Worm (Caenorhabditis elegans) whole organism, L4 larva: ENCODE measurements around the gene mct-4.

Experiments used
- D1046.2 ChIP-seq: fragments of 200-800 bp; sonication (Bioruptor generic); IDR thresholded peaks from 2 replicates; pipeline ENCODE4 v1.3.6; 2022; ENCODE audit warnings: missing genetic modification characterization, missing compliant biosample characterization
- F10B5.3 ChIP-seq: sonication (generic microtip); optimal IDR thresholded peaks from 2 replicates; lab custom pipeline; 2016; ENCODE audit warnings: mild to moderate bottlenecking, missing genetic modification characterization, missing compliant biosample characterization
- F37D6.2 ChIP-seq: sonication (generic microtip); optimal IDR thresholded peaks from 2 replicates; lab custom pipeline; 2016; ENCODE audit warnings: mild to moderate bottlenecking, missing genetic modification characterization, missing compliant biosample characterization
- T20F7.1 ChIP-seq: fragments of 200-800 bp; sonication (Bioruptor generic); optimal IDR thresholded peaks from 2 replicates; lab custom pipeline; 2018; ENCODE audit warnings: mild to moderate bottlenecking, missing genetic modification characterization, missing compliant biosample characterization
- T26A8.4 ChIP-seq: fragments of 200-800 bp; sonication (Bioruptor generic); IDR thresholded peaks from 2 replicates; pipeline ENCODE4 v1.3.6; 2022; ENCODE audit warnings: missing genetic modification characterization, missing compliant biosample characterization
- Y75B8A.6 ChIP-seq: fragments of 200-800 bp; sonication (Bioruptor generic); IDR thresholded peaks from 2 replicates; pipeline ENCODE4 v1.3.6; 2022; ENCODE audit warnings: missing genetic modification reagents, missing genetic modification characterization, missing compliant biosample characterization
- aha-1 ChIP-seq: fragments of 150-350 bp; peaks from one replicate; lab custom pipeline; 2014; ENCODE audit warnings: missing biosample characterization, missing genetic modification characterization
- ceh-20 ChIP-seq: fragments of 200-800 bp; sonication (Bioruptor generic); IDR thresholded peaks from 2 replicates; pipeline ENCODE4 v1.3.6; 2022; ENCODE audit warnings: missing genetic modification reagents, missing genetic modification characterization, missing compliant biosample characterization
- ceh-28 ChIP-seq: fragments of 150-350 bp; optimal IDR thresholded peaks from 2 replicates; lab custom pipeline; 2014; ENCODE audit warnings: missing biosample characterization, missing genetic modification reagents, missing genetic modification characterization
- ceh-32 ChIP-seq: sonication (generic microtip); optimal IDR thresholded peaks from 2 replicates; lab custom pipeline; 2016; ENCODE audit warnings: mild to moderate bottlenecking, missing genetic modification characterization, missing compliant biosample characterization; ENCODE audit not compliant: poor library complexity
- ceh-62 ChIP-seq: sonication (generic microtip); optimal IDR thresholded peaks from 2 replicates; lab custom pipeline; 2017; ENCODE audit warnings: missing biosample characterization, missing genetic modification characterization
- ctbp-1 ChIP-seq: fragments of 200-800 bp; sonication (Bioruptor generic); IDR thresholded peaks from 2 replicates; pipeline ENCODE4 v1.3.6; 2022; ENCODE audit warnings: missing genetic modification reagents, missing genetic modification characterization, missing compliant biosample characterization
- daf-16 ChIP-seq, 3 experiments: sonication (generic microtip); optimal IDR thresholded peaks; 2 replicates each; lab custom pipeline; 2016 to 2017; ENCODE audit warnings: missing genetic modification characterization in 3 of 3, missing genetic modification reagents in 3 of 3, mild to moderate bottlenecking in 2 of 3, missing compliant biosample characterization in 2 of 3, missing biosample characterization in 1 of 3, moderate library complexity in 1 of 3
- daf-19 ChIP-seq: fragments of 200-800 bp; sonication (Bioruptor generic); conservative IDR thresholded peaks from 2 replicates; pipeline ENCODE4 v1.3.6; 2022; ENCODE audit warnings: missing genetic modification characterization, missing compliant biosample characterization
- dmd-9 ChIP-seq: fragments of 200-800 bp; sonication (Bioruptor generic); IDR thresholded peaks from 2 replicates; pipeline ENCODE4 v1.3.6; 2022; ENCODE audit warnings: missing genetic modification reagents, missing genetic modification characterization, missing compliant biosample characterization
- egl-27 ChIP-seq: sonication (generic microtip); optimal IDR thresholded peaks from 3 replicates; lab custom pipeline; 2017; ENCODE audit warnings: missing biosample characterization, missing genetic modification reagents, missing genetic modification characterization
- egl-43 ChIP-seq: fragments of 200-800 bp; sonication (Bioruptor generic); IDR thresholded peaks from 2 replicates; pipeline ENCODE4 v1.3.6; 2022; ENCODE audit warnings: missing genetic modification reagents, missing genetic modification characterization, missing compliant biosample characterization
- hif-1 ChIP-seq, 2 experiments: sonication (generic microtip); optimal IDR thresholded peaks; 2 replicates each; lab custom pipeline; 2016 to 2017; ENCODE audit warnings: missing compliant biosample characterization in 2 of 2, missing genetic modification characterization in 2 of 2, missing genetic modification reagents in 2 of 2, missing genotype in 2 of 2, mild to moderate bottlenecking in 1 of 2
- hlh-11 ChIP-seq: fragments of 200-800 bp; sonication (Bioruptor generic); optimal IDR thresholded peaks from 2 replicates; lab custom pipeline; 2018; ENCODE audit warnings: mild to moderate bottlenecking, missing genetic modification characterization, missing compliant biosample characterization
- hlh-30 ChIP-seq: sonication (generic microtip); optimal IDR thresholded peaks from 2 replicates; lab custom pipeline; 2017; ENCODE audit warnings: antibody characterized with exemption, mild to moderate bottlenecking, missing genetic modification characterization, missing compliant biosample characterization; ENCODE audit not compliant: insufficient read depth
- hmg-1.1 ChIP-seq: fragments of 200-800 bp; sonication (Bioruptor generic); IDR thresholded peaks from 2 replicates; pipeline ENCODE4 v1.3.6; 2022; ENCODE audit warnings: missing genetic modification reagents, missing genetic modification characterization, missing compliant biosample characterization
- lin-38 ChIP-seq: fragments of 200-800 bp; sonication (Bioruptor generic); IDR thresholded peaks from 2 replicates; pipeline ENCODE4 v1.3.6; 2022; ENCODE audit warnings: missing genetic modification reagents, missing genetic modification characterization, missing compliant biosample characterization
- lin-39 ChIP-seq: fragments of 150-350 bp; optimal IDR thresholded peaks from 2 replicates; lab custom pipeline; 2014; ENCODE audit warnings: missing biosample characterization, missing genetic modification reagents, missing genetic modification characterization
- lsy-2 ChIP-seq, 2 experiments: fragments of 150-350 bp in 1 of 2; sonication (generic microtip) in 1 of 2; optimal IDR thresholded peaks; 2 replicates each; lab custom pipeline; 2014 to 2017; ENCODE audit warnings: missing biosample characterization in 2 of 2, missing genetic modification characterization in 2 of 2
- madf-9 ChIP-seq: fragments of 200-800 bp; sonication (Bioruptor generic); conservative IDR thresholded peaks from 2 replicates; pipeline ENCODE4 v1.3.6; 2022; ENCODE audit warnings: missing genetic modification reagents, missing genetic modification characterization, missing compliant biosample characterization
- mdt-29 ChIP-seq: fragments of 200-800 bp; sonication (Bioruptor generic); IDR thresholded peaks from 2 replicates; pipeline ENCODE4 v1.3.6; 2022; ENCODE audit warnings: missing genetic modification reagents, missing genetic modification characterization, missing compliant biosample characterization
- mep-1 ChIP-seq: fragments of 150-350 bp; sonication (generic microtip); optimal IDR thresholded peaks from 3 replicates; lab custom pipeline; 2014; ENCODE audit warnings: missing biosample characterization, missing genetic modification characterization
- mes-2 ChIP-seq: sonication (generic microtip); optimal IDR thresholded peaks from 2 replicates; lab custom pipeline; 2016; ENCODE audit warnings: missing genotype, mild to moderate bottlenecking, missing genetic modification characterization, missing compliant biosample characterization; ENCODE audit not compliant: poor library complexity, severe bottlenecking
- mxl-2 ChIP-seq: fragments of 200-800 bp; sonication (Bioruptor generic); conservative IDR thresholded peaks from 2 replicates; pipeline ENCODE4 v1.3.6; 2022; ENCODE audit warnings: missing genetic modification reagents, missing genetic modification characterization, missing compliant biosample characterization
- nhr-102 ChIP-seq: sonication (generic microtip); optimal IDR thresholded peaks from 2 replicates; lab custom pipeline; 2016; ENCODE audit warnings: mild to moderate bottlenecking, missing genetic modification characterization, moderate library complexity, missing compliant biosample characterization
- nhr-11 ChIP-seq: fragments of 150-350 bp; optimal IDR thresholded peaks from 2 replicates; lab custom pipeline; 2014; ENCODE audit warnings: missing biosample characterization, missing genetic modification characterization
- nhr-25 ChIP-seq: sonication (generic microtip); optimal IDR thresholded peaks from 2 replicates; lab custom pipeline; 2017; ENCODE audit warnings: missing genetic modification characterization, mild to moderate bottlenecking, missing compliant biosample characterization, antibody characterized with exemption, moderate library complexity, borderline replicate concordance; ENCODE audit not compliant: insufficient read depth
- nhr-42 ChIP-seq: fragments of 200-800 bp; sonication (Bioruptor generic); IDR thresholded peaks from 2 replicates; pipeline ENCODE4 v1.3.6; 2022; ENCODE audit warnings: missing genetic modification characterization, missing compliant biosample characterization
- pha-4 ChIP-seq, 2 experiments: fragments of 150-350 bp in 1 of 2; fragments of 200-800 bp in 1 of 2; sonication (Bioruptor generic) in 1 of 2; IDR thresholded peaks in 1 of 2; optimal IDR thresholded peaks in 1 of 2; 2 replicates each; pipeline versions ENCODE4 v1.3.6 to Lab custom; 2014 to 2022; ENCODE audit warnings: missing genetic modification characterization in 2 of 2, missing genetic modification reagents in 2 of 2, missing biosample characterization in 1 of 2, missing compliant biosample characterization in 1 of 2
- php-3 ChIP-seq: fragments of 200-800 bp; sonication (Bioruptor generic); IDR thresholded peaks from 2 replicates; pipeline ENCODE4 v1.3.6; 2022; ENCODE audit warnings: missing genetic modification reagents, missing genetic modification characterization, missing compliant biosample characterization
- pqm-1 ChIP-seq: sonication (generic microtip); optimal IDR thresholded peaks from 2 replicates; lab custom pipeline; 2017; ENCODE audit warnings: missing biosample characterization, missing genetic modification characterization
- rbr-2 ChIP-seq: sonication (generic microtip); optimal IDR thresholded peaks from 2 replicates; lab custom pipeline; 2016; ENCODE audit warnings: missing genotype, missing genetic modification characterization, missing compliant biosample characterization
- set-16 ChIP-seq: fragments of 200-800 bp; sonication (Bioruptor generic); IDR thresholded peaks from 2 replicates; pipeline ENCODE4 v1.3.6; 2022; ENCODE audit warnings: missing genetic modification reagents, missing genetic modification characterization, missing compliant biosample characterization
- spr-3 ChIP-seq: fragments of 200-800 bp; sonication (Bioruptor generic); optimal IDR thresholded peaks from 2 replicates; lab custom pipeline; 2018; ENCODE audit warnings: mild to moderate bottlenecking, missing genetic modification characterization, missing compliant biosample characterization
- unc-39 ChIP-seq: sonication (generic microtip); optimal IDR thresholded peaks from 2 replicates; lab custom pipeline; 2017; ENCODE audit warnings: missing biosample characterization, missing genetic modification characterization
- unc-62 ChIP-seq, 3 experiments: fragments of 150-350 bp in 1 of 3; sonication (generic microtip); optimal IDR thresholded peaks in 2 of 3; peaks in 1 of 3; 1 replicate in 1 of 3; 2 replicates in 2 of 3; lab custom pipeline; 2014 to 2017; ENCODE audit warnings: missing biosample characterization in 3 of 3, missing genetic modification characterization in 3 of 3, missing genetic modification reagents in 3 of 3, missing genotype in 1 of 3
- vab-7 ChIP-seq: fragments of 200-800 bp; sonication (Bioruptor generic); IDR thresholded peaks from 2 replicates; pipeline ENCODE4 v1.3.6; 2022; ENCODE audit warnings: missing genetic modification reagents, missing genetic modification characterization, missing compliant biosample characterization
- zfp-3 ChIP-seq: fragments of 200-800 bp; sonication (Bioruptor generic); conservative IDR thresholded peaks from 2 replicates; pipeline ENCODE4 v1.3.6; 2022; ENCODE audit warnings: missing genetic modification reagents, missing genetic modification characterization, missing compliant biosample characterization

mct-4 gene

DNA sequence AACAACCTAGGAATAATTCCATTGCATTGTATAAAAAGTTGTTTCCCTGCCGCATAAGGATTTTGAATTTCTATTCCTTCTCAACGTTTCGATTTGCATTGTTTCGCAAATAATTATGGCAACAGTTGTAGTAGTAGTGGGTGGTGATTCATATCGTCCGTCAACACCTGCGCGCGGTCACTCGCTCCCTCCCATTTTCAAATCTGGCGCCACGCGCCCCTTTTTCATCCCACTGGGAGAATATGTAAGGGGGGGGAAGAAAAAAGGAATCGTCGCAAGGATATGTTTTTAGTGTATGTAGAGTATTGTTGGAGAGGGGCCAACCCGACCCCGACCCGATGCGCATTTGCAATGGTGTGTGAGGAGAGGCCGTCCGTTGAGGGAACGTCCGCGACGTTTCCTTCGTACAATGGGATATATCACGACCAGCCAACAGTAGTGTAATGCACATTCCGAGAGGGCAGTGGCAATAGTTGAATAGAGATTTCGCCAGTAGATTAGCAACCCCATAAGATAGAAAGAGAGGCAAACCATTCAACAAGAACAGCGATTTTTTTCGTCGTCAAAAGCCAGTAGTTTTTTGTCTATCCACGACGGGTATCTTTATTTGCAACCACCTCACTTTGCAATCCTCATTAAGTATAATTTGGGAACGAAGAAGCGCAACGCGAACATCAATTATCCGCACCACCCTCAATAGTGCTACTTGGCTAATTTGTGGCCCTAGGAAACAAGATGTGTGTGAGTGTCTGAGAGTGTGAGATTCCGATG lies 31.5 kb upstream of the mct-4 start:
- TF ChIP-seq dmd-9 (GFP tag; lab: Robert Waterston, UW) (peak; percentile 48; the same call in 1 of the 2 replicates), mes-2 (tag; lab: Kevin White, UChicago) (peak; percentile 26), php-3 (GFP tag; lab: Robert Waterston, UW) (0 out of 2 replicates have a peak, but pooled peaks have one; percentile 12), ctbp-1 (GFP tag; lab: Robert Waterston, UW) (no peak), mxl-2 (GFP tag; lab: Robert Waterston, UW) (no peak), mdt-29 (GFP tag; lab: Robert Waterston, UW) (no peak), unc-62 (GFP tag; optimal IDR thresholded peaks at IDR 0.05 in 1 of 2; lab: Kevin White, UChicago) (peak in 1 of 2 experiments; percentile 91), unc-62 (tag; optimal IDR thresholded peaks at IDR 0.05; lab: Kevin White, UChicago) (no peak), lin-39 (tag; lab: Kevin White, UChicago) (no peak), nhr-25 (tag; lab: Kevin White, UChicago) (no peak), D1046.2 (GFP tag; lab: Robert Waterston, UW) (0 out of 2 replicates have a peak, but pooled peaks have one; percentile 42), madf-9 (0 out of 2 replicates have a peak, but pooled peaks have one; percentile 15), daf-19 (no peak), F10B5.3 (tag; lab: Kevin White, UChicago) (no peak), spr-3 (GFP tag; lab: Kevin White, UChicago) (peak; percentile 26), zfp-3 (GFP tag; lab: Robert Waterston, UW) (0 out of 2 replicates have a peak, but pooled peaks have one; percentile 15), T20F7.1 (GFP tag; lab: Kevin White, UChicago) (no peak), aha-1 (tag; lab: Kevin White, UChicago) (peak; percentile 98), egl-43 (GFP tag; lab: Robert Waterston, UW) (peak; percentile 39), vab-7 (GFP tag; lab: Robert Waterston, UW) (0 out of 2 replicates have a peak, but pooled peaks have one; percentile 18), ceh-62 (tag; lab: Kevin White, UChicago) (no peak)

DNA sequence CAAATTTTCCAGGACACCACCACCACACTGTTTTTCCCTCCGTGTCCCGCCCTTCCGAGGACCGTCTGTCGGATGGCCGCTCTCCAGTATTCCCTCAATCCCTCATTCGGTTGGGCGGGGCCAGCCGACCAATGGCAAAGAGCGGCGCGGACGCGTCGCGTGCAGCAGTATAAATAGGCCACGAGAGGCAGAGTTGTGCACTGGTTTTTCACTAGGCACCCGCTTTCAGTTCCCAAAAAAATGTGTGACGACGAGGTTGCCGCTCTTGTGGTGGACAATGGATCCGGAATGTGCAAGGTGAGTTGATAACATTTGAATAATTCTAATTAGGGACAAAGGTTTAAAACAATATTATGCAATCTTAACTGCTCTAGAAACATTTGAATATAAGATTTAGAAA lies 30.9 kb upstream of the mct-4 start, which contains the start of gene act-4:
act-4 (plus strand) TSS at position 200 of the 400 bp plus-strand sequence.
- TF ChIP-seq F10B5.3 (tag; lab: Kevin White, UChicago): peak; percentile 32
- TF ChIP-seq daf-16 (GFP tag; optimal IDR thresholded peaks at IDR 0.05; lab: Kevin White, UChicago): peak in 1 of 2 experiments; percentile 4
- no peak for TF ChIP-seq daf-16 (tag; optimal IDR thresholded peaks at IDR 0.05; lab: Kevin White, UChicago)
- TF ChIP-seq nhr-102: no peak
- no peak for TF ChIP-seq unc-39 (tag; lab: Kevin White, UChicago)
- peak; percentile 46 for TF ChIP-seq mes-2 (tag; lab: Kevin White, UChicago)
- TF ChIP-seq lin-38 (GFP tag; lab: Robert Waterston, UW): no peak
- no peak for TF ChIP-seq egl-27
- peak; percentile 81 for TF ChIP-seq egl-43 (GFP tag; lab: Robert Waterston, UW)
- peak in 1 of 2 experiments; percentile 4 for TF ChIP-seq hif-1 (tag; optimal IDR thresholded peaks at IDR 0.05; lab: Kevin White, UChicago)
- peak; percentile 51; the same call in 1 of the 2 replicates for TF ChIP-seq pha-4 (GFP tag; IDR thresholded peaks at IDR 0.05; lab: Robert Waterston, UW)
- no peak for TF ChIP-seq pha-4 (tag; optimal IDR thresholded peaks at IDR 0.05; lab: Kevin White, UChicago)
- TF ChIP-seq set-16: peak; percentile 91
- no peak for TF ChIP-seq nhr-42 (GFP tag; lab: Robert Waterston, UW)
- peak; percentile 38 for TF ChIP-seq F37D6.2
- TF ChIP-seq T26A8.4: 0 out of 2 replicates have a peak, but pooled peaks have one; percentile 17
- TF ChIP-seq ceh-32 (tag; lab: Kevin White, UChicago): peak; percentile 29
- TF ChIP-seq pqm-1 (tag; lab: Kevin White, UChicago): no peak
- TF ChIP-seq hmg-1.1 (GFP tag; lab: Robert Waterston, UW): peak; percentile 76
- TF ChIP-seq nhr-11: peak; percentile 53
- peak; percentile 64 for TF ChIP-seq rbr-2
- TF ChIP-seq Y75B8A.6 (GFP tag; lab: Robert Waterston, UW): no peak
- TF ChIP-seq hlh-11 (tag; lab: Kevin White, UChicago): peak; percentile 58
- TF ChIP-seq dmd-9 (GFP tag; lab: Robert Waterston, UW): 0 out of 2 replicates have a peak, but pooled peaks have one; percentile 59
- no peak for TF ChIP-seq ceh-28 (tag; lab: Kevin White, UChicago)
- TF ChIP-seq hlh-30 (tag; lab: Kevin White, UChicago): peak; percentile 50
- TF ChIP-seq mep-1 (tag; lab: Kevin White, UChicago): peak; percentile 77
- no peak for TF ChIP-seq daf-19
- TF ChIP-seq ceh-20 (GFP tag; lab: Robert Waterston, UW): 0 out of 2 replicates have a peak, but pooled peaks have one; percentile 22
- peak in 1 of 2 experiments; percentile 60 for TF ChIP-seq lsy-2 (tag; optimal IDR thresholded peaks at IDR 0.05; lab: Kevin White, UChicago)
